Worm (Caenorhabditis elegans) whole organism, L4 larva: ENCODE data around the gene ins-20.

Source experiments
- F26F4.8 ChIP-seq: fragments of 200-800 bp; sonication (Bioruptor generic); conservative IDR thresholded peaks from 2 replicates; pipeline ENCODE4 v1.3.6; 2022; ENCODE audit warnings: missing genetic modification characterization, missing compliant biosample characterization
- R02D3.7 ChIP-seq: fragments of 150-350 bp; sonication (generic microtip); optimal IDR thresholded peaks from 3 replicates; lab custom pipeline; 2014; ENCODE audit warnings: missing biosample characterization, missing genetic modification characterization
- T20F7.1 ChIP-seq: fragments of 200-800 bp; sonication (Bioruptor generic); optimal IDR thresholded peaks from 2 replicates; lab custom pipeline; 2018; ENCODE audit warnings: mild to moderate bottlenecking, missing genetic modification characterization, missing compliant biosample characterization
- Y105C5A.15 ChIP-seq: fragments of 200-800 bp; sonication (Bioruptor generic); IDR thresholded peaks from 2 replicates; pipeline ENCODE4 v1.3.6; 2022; ENCODE audit warnings: missing genetic modification characterization, missing compliant biosample characterization
- Y5F2A.4 ChIP-seq: fragments of 200-800 bp; sonication (Bioruptor generic); optimal IDR thresholded peaks from 2 replicates; lab custom pipeline; 2018; ENCODE audit warnings: mild to moderate bottlenecking, missing genetic modification characterization, missing compliant biosample characterization
- ZK546.5 ChIP-seq, 2 experiments: sonication (generic microtip); optimal IDR thresholded peaks; 2 replicates each; lab custom pipeline; 2017; ENCODE audit warnings: missing biosample characterization in 2 of 2, missing genetic modification characterization in 2 of 2
- aha-1 ChIP-seq: fragments of 150-350 bp; peaks from one replicate; lab custom pipeline; 2014; ENCODE audit warnings: missing biosample characterization, missing genetic modification characterization
- aly-2 ChIP-seq: sonication (generic microtip); optimal IDR thresholded peaks from 2 replicates; lab custom pipeline; 2018; ENCODE audit warnings: missing biosample characterization, missing genetic modification characterization
- attf-4 ChIP-seq: sonication (generic microtip); optimal IDR thresholded peaks from 3 replicates; lab custom pipeline; 2017; ENCODE audit warnings: missing biosample characterization, missing genetic modification characterization
- ceh-20 ChIP-seq: fragments of 200-800 bp; sonication (Bioruptor generic); IDR thresholded peaks from 2 replicates; pipeline ENCODE4 v1.3.6; 2022; ENCODE audit warnings: missing genetic modification reagents, missing genetic modification characterization, missing compliant biosample characterization
- ceh-32 ChIP-seq: sonication (generic microtip); optimal IDR thresholded peaks from 2 replicates; lab custom pipeline; 2016; ENCODE audit warnings: mild to moderate bottlenecking, missing genetic modification characterization, missing compliant biosample characterization; ENCODE audit not compliant: poor library complexity
- ceh-62 ChIP-seq: sonication (generic microtip); optimal IDR thresholded peaks from 2 replicates; lab custom pipeline; 2017; ENCODE audit warnings: missing biosample characterization, missing genetic modification characterization
- ceh-82 ChIP-seq: sonication (generic microtip); optimal IDR thresholded peaks from 2 replicates; lab custom pipeline; 2017; ENCODE audit warnings: missing biosample characterization, missing genetic modification characterization
- cey-2 ChIP-seq: sonication (generic microtip); optimal IDR thresholded peaks from 3 replicates; lab custom pipeline; 2017; ENCODE audit warnings: missing genetic modification characterization, mild to moderate bottlenecking, missing compliant biosample characterization, antibody characterized with exemption, borderline replicate concordance; ENCODE audit not compliant: insufficient read depth
- ctbp-1 ChIP-seq: fragments of 200-800 bp; sonication (Bioruptor generic); IDR thresholded peaks from 2 replicates; pipeline ENCODE4 v1.3.6; 2022; ENCODE audit warnings: missing genetic modification reagents, missing genetic modification characterization, missing compliant biosample characterization
- daf-12 ChIP-seq: fragments of 150-350 bp; optimal IDR thresholded peaks from 2 replicates; lab custom pipeline; 2014; ENCODE audit warnings: missing biosample characterization, missing genetic modification reagents, missing genetic modification characterization
- daf-16 ChIP-seq, 3 experiments: sonication (generic microtip); optimal IDR thresholded peaks; 2 replicates each; lab custom pipeline; 2016 to 2017; ENCODE audit warnings: missing genetic modification characterization in 3 of 3, missing genetic modification reagents in 3 of 3, mild to moderate bottlenecking in 2 of 3, missing compliant biosample characterization in 2 of 3, missing biosample characterization in 1 of 3, moderate library complexity in 1 of 3
- dmd-6 ChIP-seq: fragments of 200-800 bp; sonication (Bioruptor generic); IDR thresholded peaks from 2 replicates; pipeline ENCODE4 v1.3.6; 2022; ENCODE audit warnings: missing genetic modification reagents, missing genetic modification characterization, missing compliant biosample characterization
- dmd-8 ChIP-seq: fragments of 200-800 bp; sonication (Bioruptor generic); IDR thresholded peaks from 2 replicates; pipeline ENCODE4 v1.3.6; 2022; ENCODE audit warnings: missing genetic modification characterization, missing compliant biosample characterization
- dmd-9 ChIP-seq: fragments of 200-800 bp; sonication (Bioruptor generic); IDR thresholded peaks from 2 replicates; pipeline ENCODE4 v1.3.6; 2022; ENCODE audit warnings: missing genetic modification reagents, missing genetic modification characterization, missing compliant biosample characterization
- duxl-1 ChIP-seq: sonication (generic microtip); optimal IDR thresholded peaks from 2 replicates; lab custom pipeline; 2016; ENCODE audit warnings: mild to moderate bottlenecking, missing genetic modification characterization, moderate library complexity, missing compliant biosample characterization; ENCODE audit not compliant: poor library complexity
- dve-1 ChIP-seq: sonication (generic microtip); optimal IDR thresholded peaks from 2 replicates; lab custom pipeline; 2017; ENCODE audit warnings: antibody characterized with exemption, mild to moderate bottlenecking, missing genetic modification characterization, missing compliant biosample characterization; ENCODE audit not compliant: insufficient read depth
- fkh-10 ChIP-seq: fragments of 150-350 bp; optimal IDR thresholded peaks from 2 replicates; lab custom pipeline; 2014; ENCODE audit warnings: missing biosample characterization, missing genetic modification reagents, missing genetic modification characterization
- fos-1 ChIP-seq: fragments of 150-350 bp; optimal IDR thresholded peaks from 2 replicates; lab custom pipeline; 2014; ENCODE audit warnings: missing biosample characterization, missing genetic modification characterization
- hmg-1.1 ChIP-seq: fragments of 200-800 bp; sonication (Bioruptor generic); IDR thresholded peaks from 2 replicates; pipeline ENCODE4 v1.3.6; 2022; ENCODE audit warnings: missing genetic modification reagents, missing genetic modification characterization, missing compliant biosample characterization
- lim-7 ChIP-seq: fragments of 200-800 bp; sonication (Bioruptor generic); IDR thresholded peaks from 2 replicates; pipeline ENCODE4 v1.3.6; 2022; ENCODE audit warnings: missing genetic modification characterization, missing compliant biosample characterization
- lin-15B ChIP-seq: fragments of 150-350 bp; sonication (generic microtip); optimal IDR thresholded peaks from 3 replicates; lab custom pipeline; 2014; ENCODE audit warnings: missing biosample characterization, missing genetic modification characterization
- lin-29 ChIP-seq: fragments of 200-800 bp; sonication (Bioruptor generic); IDR thresholded peaks from 2 replicates; pipeline ENCODE4 v1.3.6; 2022; ENCODE audit warnings: missing genetic modification reagents, missing genetic modification characterization, missing compliant biosample characterization
- madf-5 ChIP-seq, 2 experiments: fragments of 200-800 bp; sonication (Bioruptor generic); IDR thresholded peaks; 2 replicates each; pipeline ENCODE4 v1.3.6; 2022; ENCODE audit warnings: missing compliant biosample characterization in 2 of 2, missing genetic modification characterization in 2 of 2
- mdt-29 ChIP-seq: fragments of 200-800 bp; sonication (Bioruptor generic); IDR thresholded peaks from 2 replicates; pipeline ENCODE4 v1.3.6; 2022; ENCODE audit warnings: missing genetic modification reagents, missing genetic modification characterization, missing compliant biosample characterization
- mep-1 ChIP-seq: fragments of 150-350 bp; sonication (generic microtip); optimal IDR thresholded peaks from 3 replicates; lab custom pipeline; 2014; ENCODE audit warnings: missing biosample characterization, missing genetic modification characterization
- mxl-2 ChIP-seq: fragments of 200-800 bp; sonication (Bioruptor generic); conservative IDR thresholded peaks from 2 replicates; pipeline ENCODE4 v1.3.6; 2022; ENCODE audit warnings: missing genetic modification reagents, missing genetic modification characterization, missing compliant biosample characterization
- nhr-11 ChIP-seq: fragments of 150-350 bp; optimal IDR thresholded peaks from 2 replicates; lab custom pipeline; 2014; ENCODE audit warnings: missing biosample characterization, missing genetic modification characterization
- nhr-237 ChIP-seq: sonication (generic microtip); optimal IDR thresholded peaks from 2 replicates; lab custom pipeline; 2017; ENCODE audit warnings: missing biosample characterization, missing genetic modification characterization
- nhr-6 ChIP-seq: fragments of 150-350 bp; optimal IDR thresholded peaks from 2 replicates; lab custom pipeline; 2014; ENCODE audit warnings: missing biosample characterization, missing genetic modification characterization
- saeg-2 ChIP-seq: fragments of 200-800 bp; sonication (Bioruptor generic); IDR thresholded peaks from 2 replicates; pipeline ENCODE4 v1.3.6; 2022; ENCODE audit warnings: missing genetic modification reagents, missing genetic modification characterization, missing compliant biosample characterization
- set-16 ChIP-seq: fragments of 200-800 bp; sonication (Bioruptor generic); IDR thresholded peaks from 2 replicates; pipeline ENCODE4 v1.3.6; 2022; ENCODE audit warnings: missing genetic modification reagents, missing genetic modification characterization, missing compliant biosample characterization
- snpc-4 ChIP-seq: fragments of 150-350 bp; optimal IDR thresholded peaks from 2 replicates; lab custom pipeline; 2014; ENCODE audit warnings: missing biosample characterization, missing genetic modification characterization
- tra-1 ChIP-seq: fragments of 200-800 bp; sonication (Bioruptor generic); IDR thresholded peaks from 2 replicates; pipeline ENCODE4 v1.3.6; 2022; ENCODE audit warnings: missing genetic modification reagents, missing genetic modification characterization, missing compliant biosample characterization
- unc-39 ChIP-seq: sonication (generic microtip); optimal IDR thresholded peaks from 2 replicates; lab custom pipeline; 2017; ENCODE audit warnings: missing biosample characterization, missing genetic modification characterization
- unc-62 ChIP-seq, 3 experiments: fragments of 150-350 bp in 1 of 3; sonication (generic microtip); optimal IDR thresholded peaks in 2 of 3; peaks in 1 of 3; 1 replicate in 1 of 3; 2 replicates in 2 of 3; lab custom pipeline; 2014 to 2017; ENCODE audit warnings: missing biosample characterization in 3 of 3, missing genetic modification characterization in 3 of 3, missing genetic modification reagents in 3 of 3, missing genotype in 1 of 3
- ztf-7 ChIP-seq: fragments of 150-350 bp; optimal IDR thresholded peaks from 2 replicates; lab custom pipeline; 2014; ENCODE audit warnings: missing biosample characterization, missing genetic modification characterization

The ins-20 gene

ce11 chrII:5966637-5967036 lies 44.0 kb upstream of the ins-20 start (continued):
- TF ChIP-seq hmg-1.1 (GFP tag; lab: Robert Waterston, UW), result peak; percentile 31; the same call in 1 of the 2 replicates
- TF ChIP-seq nhr-11, result no peak
- TF ChIP-seq aha-1, result peak; percentile 9
- TF ChIP-seq ceh-62 (tag; lab: Kevin White, UChicago), result no peak
- TF ChIP-seq mep-1 (tag; lab: Kevin White, UChicago), result peak; percentile 4
- TF ChIP-seq lin-15B (tag; lab: Kevin White, UChicago), result no peak
- no peak for TF ChIP-seq mxl-2 (GFP tag; lab: Robert Waterston, UW)
- no peak for TF ChIP-seq dmd-9 (GFP tag; lab: Robert Waterston, UW)
- TF ChIP-seq cey-2 (tag; lab: Kevin White, UChicago), result no peak
- no peak for TF ChIP-seq daf-12
- TF ChIP-seq lim-7 (GFP tag; lab: Robert Waterston, UW), result no peak
- TF ChIP-seq ztf-7 (tag; lab: Kevin White, UChicago), result no peak
- TF ChIP-seq dmd-6 (GFP tag; lab: Robert Waterston, UW), result no peak
- no peak for TF ChIP-seq daf-16 (GFP tag; optimal IDR thresholded peaks at IDR 0.05; lab: Kevin White, UChicago)
- no peak for TF ChIP-seq daf-16 (tag; optimal IDR thresholded peaks at IDR 0.05; lab: Kevin White, UChicago)
- peak; percentile 24 for TF ChIP-seq fkh-10 (GFP tag; lab: Kevin White, UChicago)
- no peak for TF ChIP-seq nhr-6 (tag; lab: Kevin White, UChicago)
- no peak for TF ChIP-seq ceh-20 (GFP tag; lab: Robert Waterston, UW)
- TF ChIP-seq F26F4.8 (GFP tag; lab: Robert Waterston, UW), result no peak

- TF ChIP-seq set-16 (GFP tag; lab: Robert Waterston, UW), result no peak
- no peak for TF ChIP-seq snpc-4 (tag; lab: Kevin White, UChicago)
- TF ChIP-seq aly-2, result no peak
- TF ChIP-seq nhr-237 (tag; lab: Kevin White, UChicago), result no peak
- no peak for TF ChIP-seq attf-4 (tag; lab: Kevin White, UChicago)
- no peak for TF ChIP-seq ceh-32 (tag; lab: Kevin White, UChicago)
- TF ChIP-seq fos-1 (tag; lab: Kevin White, UChicago), result no peak
- no peak for TF ChIP-seq lin-29 (GFP tag; lab: Robert Waterston, UW)
- no peak for TF ChIP-seq madf-5 (GFP tag; IDR thresholded peaks at IDR 0.05; lab: Robert Waterston, UW)
- no peak for TF ChIP-seq R02D3.7 (tag; lab: Kevin White, UChicago)
- TF ChIP-seq ceh-82 (tag; lab: Kevin White, UChicago), result no peak
- TF ChIP-seq dmd-6 (GFP tag; lab: Robert Waterston, UW), result no peak
- no peak for TF ChIP-seq Y105C5A.15 (GFP tag; lab: Robert Waterston, UW)
These were observed 42.6 kb upstream of the ins-20 start, which contains the start of gene B0034.1 for ce11 chrII:5968037-5968436. B0034.1 (plus strand) TSS chrII:5968337.

ce11 chrII:5969303-5969702 lies 41.3 kb upstream of the ins-20 start, which contains the start of gene B0034.4:
B0034.4 (minus strand) TSS chrII:5969531.
- TF ChIP-seq aha-1 (peak; percentile 59), saeg-2 (GFP tag; lab: Robert Waterston, UW) (no peak), unc-62 (GFP tag; optimal IDR thresholded peaks at IDR 0.05 in 1 of 2; lab: Kevin White, UChicago) (peak in 1 of 2 experiments; percentile 96), unc-62 (tag; optimal IDR thresholded peaks at IDR 0.05; lab: Kevin White, UChicago) (no peak)

- TF ChIP-seq dve-1, result no peak
- no peak for TF ChIP-seq T20F7.1 (GFP tag; lab: Kevin White, UChicago)
- TF ChIP-seq dmd-8 (GFP tag; lab: Robert Waterston, UW), result no peak
- no peak for TF ChIP-seq aha-1
- no peak for TF ChIP-seq F26F4.8 (GFP tag; lab: Robert Waterston, UW)
- TF ChIP-seq duxl-1, result no peak
- no peak for TF ChIP-seq tra-1 (GFP tag; lab: Robert Waterston, UW)
- TF ChIP-seq mdt-29 (GFP tag; lab: Robert Waterston, UW), result no peak
- TF ChIP-seq ctbp-1, result no peak
- TF ChIP-seq unc-39, result no peak
- TF ChIP-seq fkh-10 (GFP tag; lab: Kevin White, UChicago), result no peak
- no peak for TF ChIP-seq ZK546.5 (tag; optimal IDR thresholded peaks at IDR 0.05; lab: Kevin White, UChicago)
- no peak for TF ChIP-seq fos-1 (tag; lab: Kevin White, UChicago)
- no peak for TF ChIP-seq aly-2
- TF ChIP-seq madf-5 (GFP tag; IDR thresholded peaks at IDR 0.05; lab: Robert Waterston, UW), result no peak
- TF ChIP-seq Y5F2A.4, result no peak
These were observed 35.8 kb upstream of the ins-20 start, which contains the start of gene B0034.5 for ce11 chrII:5974878-5975277. B0034.5 (minus strand) TSS chrII:5974978.
